Worm (Caenorhabditis elegans) whole organism, late embryonic: Measurements from ENCODE around the gene bcl-7.

ENCODE experiments used
- ceh-2 ChIP-seq: sonication (generic microtip); optimal IDR thresholded peaks from 2 replicates; lab custom pipeline; 2016; ENCODE audit warnings: missing genotype, missing genetic modification characterization, missing compliant biosample characterization
- ceh-45 ChIP-seq: fragments of 200-800 bp; sonication (Bioruptor generic); IDR thresholded peaks from 2 replicates; pipeline ENCODE4 v1.3.6; 2022; ENCODE audit warnings: missing genetic modification reagents, missing genetic modification characterization, missing compliant biosample characterization
- eyg-1 ChIP-seq: sonication (generic microtip); optimal IDR thresholded peaks from 2 replicates; lab custom pipeline; 2016; ENCODE audit warnings: missing genotype, missing genetic modification characterization, missing compliant biosample characterization
- mec-3 ChIP-seq: sonication (generic microtip); optimal IDR thresholded peaks from 2 replicates; lab custom pipeline; 2016; ENCODE audit warnings: borderline replicate concordance, missing genetic modification characterization, missing compliant biosample characterization
- nhr-11 ChIP-seq: fragments of 150-350 bp; optimal IDR thresholded peaks from 2 replicates; lab custom pipeline; 2014; ENCODE audit warnings: missing biosample characterization, missing genetic modification characterization
- tbx-2 ChIP-seq: sonication (generic microtip); optimal IDR thresholded peaks from 2 replicates; lab custom pipeline; 2016; ENCODE audit warnings: missing genetic modification characterization, missing compliant biosample characterization

DNA sequence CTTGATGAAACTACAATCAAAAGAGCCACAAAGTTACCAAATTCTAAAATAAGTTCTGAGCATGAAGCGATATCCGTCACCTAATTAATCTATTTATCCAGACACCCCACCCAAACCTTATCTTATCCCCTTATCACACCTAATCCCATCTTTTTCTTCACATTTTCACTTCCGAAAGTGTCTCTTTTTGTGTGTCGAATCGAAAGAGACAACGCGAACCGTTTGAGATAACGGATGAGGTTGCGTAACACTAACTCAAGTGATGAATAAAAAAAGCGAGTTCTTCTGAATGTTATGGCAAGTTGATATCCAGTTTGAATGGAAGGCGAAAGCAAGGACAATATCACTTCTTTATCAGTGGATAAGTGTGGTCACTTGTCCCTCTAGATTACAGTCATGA is 42.4 kb upstream of the bcl-7 start:
- TF ChIP-seq ceh-45 (GFP tag; lab: Robert Waterston, UW) (no peak), mec-3 (tag; lab: Kevin White, UChicago) (no peak), nhr-11 (tag; lab: Kevin White, UChicago) (no peak), tbx-2 (no peak), eyg-1 (tag; lab: Kevin White, UChicago) (no peak), ceh-2 (tag; lab: Kevin White, UChicago) (no peak)
